Fruit fly (Drosophila melanogaster): ENCODE results near the gene crb.

crb gene

DNA sequence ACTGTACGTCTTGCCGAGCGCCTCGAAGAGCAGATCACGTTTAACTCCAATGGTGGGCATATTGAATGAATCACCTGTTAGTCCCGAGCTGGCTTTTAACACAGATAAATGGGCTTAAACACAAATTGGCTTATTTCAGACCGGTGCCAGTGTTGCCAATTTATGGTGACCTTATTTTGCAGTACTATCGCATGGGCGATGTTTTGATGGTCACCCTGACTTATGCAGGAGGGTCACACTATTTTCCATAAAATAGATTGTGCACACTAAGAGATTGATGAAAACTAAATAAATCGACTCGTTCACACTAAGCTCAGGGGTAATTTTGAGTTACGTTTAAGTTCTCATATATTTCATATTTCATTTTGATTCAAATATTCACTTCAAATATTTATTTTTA is 42.4 kb upstream of the crb start, which contains the start of gene beta-PheRS (continued):
- peak; percentile 96 for TF ChIP-seq CG6791 (GFP tag; IDR thresholded peaks at IDR 0.05; ENCODE audit: partially characterized antibody)
- peak; percentile 73 for TF ChIP-seq CG4854 (GFP tag; optimal IDR thresholded peaks at IDR 0.05)
- TF ChIP-seq CG1647 (GFP tag; optimal IDR thresholded peaks at IDR 0.05), result peak; percentile 57
- no peak for TF ChIP-seq CG7839 (tag; optimal IDR thresholded peaks at IDR 0.05)
- 0 out of 2 replicates have a peak, but pooled peaks have one; percentile 27 for TF ChIP-seq Xrp1 (GFP tag; IDR thresholded peaks at IDR 0.05)
- peak; percentile 80 for TF ChIP-seq tna (GFP tag; IDR thresholded peaks at IDR 0.05; ENCODE audit: partially characterized antibody)
- TF ChIP-seq Oli (tag; optimal IDR thresholded peaks at IDR 0.05), result no peak
- TF ChIP-seq CG12299 (tag; optimal IDR thresholded peaks at IDR 0.05), result peak; percentile 20
- no peak for TF ChIP-seq kni (GFP tag; optimal IDR thresholded peaks at IDR 0.05)
- TF ChIP-seq Scr (GFP tag; IDR thresholded peaks at IDR 0.05; ENCODE audit: partially characterized antibody), result peak; percentile 92
- TF ChIP-seq rib (GFP tag; IDR thresholded peaks at IDR 0.05), result peak; percentile 96
- TF ChIP-seq Hr3 (GFP tag; optimal IDR thresholded peaks at IDR 0.05), result peak; percentile 94
- TF ChIP-seq Dref (GFP tag; IDR thresholded peaks at IDR 0.05), result peak; percentile 59
- TF ChIP-seq lmd (GFP tag; IDR thresholded peaks at IDR 0.05), result peak; percentile 30; the same call in 1 of the 2 replicates
- TF ChIP-seq twi (tag; optimal IDR thresholded peaks at IDR 0.05), result no peak
- TF ChIP-seq CG10366 (GFP tag; IDR thresholded peaks at IDR 0.05), result peak; percentile 38; the same call in 1 of the 2 replicates
- no peak for TF ChIP-seq Hr78 (GFP tag; optimal IDR thresholded peaks at IDR 0.05)
- peak; percentile 70 for TF ChIP-seq Bteb2 (GFP tag; optimal IDR thresholded peaks at IDR 0.05)
- TF ChIP-seq CG9817 (tag; optimal IDR thresholded peaks at IDR 0.05), result peak; percentile 65
- no peak for TF ChIP-seq Fer3 (tag; optimal IDR thresholded peaks at IDR 0.05)
- TF ChIP-seq sqz (GFP tag; optimal IDR thresholded peaks at IDR 0.05), result no peak
- TF ChIP-seq CG10321 (GFP tag; IDR thresholded peaks at IDR 0.05), result peak; percentile 19; the same call in 1 of the 2 replicates
- TF ChIP-seq Sin3A (optimal IDR thresholded peaks at IDR 0.05), result peak; percentile 72
- TF ChIP-seq CG10565 (GFP tag; optimal IDR thresholded peaks at IDR 0.05), result no peak
- no peak for TF ChIP-seq CG4328 (GFP tag; optimal IDR thresholded peaks at IDR 0.05)
- TF ChIP-seq CG6765 (GFP tag; optimal IDR thresholded peaks at IDR 0.05), result no peak
- peak; percentile 97 for TF ChIP-seq ranshi (GFP tag; IDR thresholded peaks at IDR 0.05)
- TF ChIP-seq Atf6 (GFP tag; IDR thresholded peaks at IDR 0.05), result no peak
- peak; percentile 2 for TF ChIP-seq CG6683 (GFP tag; optimal IDR thresholded peaks at IDR 0.05)
- peak; percentile 91 for TF ChIP-seq Ets97D (GFP tag; optimal IDR thresholded peaks at IDR 0.05)
- TF ChIP-seq CG7987 (GFP tag; optimal IDR thresholded peaks at IDR 0.05), result peak; percentile 11
- no peak for TF ChIP-seq CG33557 (GFP tag; optimal IDR thresholded peaks at IDR 0.05)
- peak; percentile 94 for TF ChIP-seq Ets65A (GFP tag)
- peak; percentile 58 for TF ChIP-seq NfI (GFP tag; optimal IDR thresholded peaks at IDR 0.05)
- peak; percentile 67 for TF ChIP-seq CG9876 (GFP tag; optimal IDR thresholded peaks at IDR 0.05)
- no peak for TF ChIP-seq CG10543 (GFP tag; optimal IDR thresholded peaks at IDR 0.05)
- peak; percentile 44 for TF ChIP-seq bab2 (GFP tag; optimal IDR thresholded peaks at IDR 0.05)
- no peak for TF ChIP-seq pros (GFP tag; optimal IDR thresholded peaks at IDR 0.05)
- TF ChIP-seq lbe (GFP tag; optimal IDR thresholded peaks at IDR 0.05), result peak; percentile 4
- no peak for TF ChIP-seq CG12071 (GFP tag; optimal IDR thresholded peaks at IDR 0.05)
- TF ChIP-seq CG13296 (GFP tag; optimal IDR thresholded peaks at IDR 0.05), result no peak
- peak; percentile 88 for TF ChIP-seq vvl (GFP tag; IDR thresholded peaks at IDR 0.05)
- TF ChIP-seq CG34224 (GFP tag; IDR thresholded peaks at IDR 0.05; ENCODE audit: partially characterized antibody), result peak; percentile 91
- TF ChIP-seq pum (GFP tag; optimal IDR thresholded peaks at IDR 0.05), result peak; percentile 8
- no peak for TF ChIP-seq CG2202 (tag; optimal IDR thresholded peaks at IDR 0.05)
- no peak for TF ChIP-seq Dek (tag; optimal IDR thresholded peaks at IDR 0.05)
- TF ChIP-seq pb (GFP tag; optimal IDR thresholded peaks at IDR 0.05), result peak; percentile 1
- TF ChIP-seq CG9609 (GFP tag; optimal IDR thresholded peaks at IDR 0.05), result peak; percentile 3
- TF ChIP-seq CG12744 (GFP tag; optimal IDR thresholded peaks at IDR 0.05), result no peak
- peak; percentile 42; the same call in 1 of the 2 replicates for TF ChIP-seq HLH3B (GFP tag; IDR thresholded peaks at IDR 0.05)
- TF ChIP-seq CG8944 (GFP tag; optimal IDR thresholded peaks at IDR 0.05), result peak; percentile 35

Measured in whole organism, embryonic.